Worm (Caenorhabditis elegans) whole organism, L2 larva: Measurements from ENCODE around the gene F11D11.6.

Source experiments
- C34F6.9 ChIP-seq: fragments of 150-350 bp; optimal IDR thresholded peaks from 2 replicates; lab custom pipeline; 2014; ENCODE audit warnings: missing biosample characterization, missing genetic modification characterization
- blmp-1 ChIP-seq: sonication (generic microtip); optimal IDR thresholded peaks from 2 replicates; lab custom pipeline; 2017; ENCODE audit warnings: missing genetic modification characterization, mild to moderate bottlenecking, missing compliant biosample characterization, antibody characterized with exemption, moderate library complexity; ENCODE audit not compliant: insufficient read depth
- ceh-82 ChIP-seq: fragments of 150-350 bp; optimal IDR thresholded peaks from 2 replicates; lab custom pipeline; 2014; ENCODE audit warnings: missing biosample characterization, missing genetic modification characterization
- crh-2 ChIP-seq: sonication (generic microtip); optimal IDR thresholded peaks from 2 replicates; lab custom pipeline; 2017; ENCODE audit warnings: missing biosample characterization, missing genetic modification characterization
- dmd-4 ChIP-seq: sonication (generic microtip); optimal IDR thresholded peaks from 2 replicates; lab custom pipeline; 2017; ENCODE audit warnings: missing biosample characterization, missing genetic modification characterization
- elt-1 ChIP-seq: fragments of 150-350 bp; optimal IDR thresholded peaks from 2 replicates; lab custom pipeline; 2014; ENCODE audit warnings: missing biosample characterization, missing genetic modification characterization
- elt-3 ChIP-seq: sonication (generic microtip); optimal IDR thresholded peaks from 2 replicates; lab custom pipeline; 2017; ENCODE audit warnings: missing biosample characterization, missing genetic modification characterization
- lin-39 ChIP-seq: fragments of 150-350 bp; optimal IDR thresholded peaks from 2 replicates; lab custom pipeline; 2014; ENCODE audit warnings: missing biosample characterization, missing genetic modification reagents, missing genetic modification characterization
- lsy-2 ChIP-seq, 2 experiments: fragments of 150-350 bp in 1 of 2; sonication (generic microtip) in 1 of 2; optimal IDR thresholded peaks; 2 replicates each; lab custom pipeline; 2014 to 2017; ENCODE audit warnings: missing biosample characterization in 2 of 2, missing genetic modification characterization in 2 of 2
- mbf-1 ChIP-seq: sonication (generic microtip); optimal IDR thresholded peaks from 2 replicates; lab custom pipeline; 2017; ENCODE audit warnings: missing biosample characterization, missing genetic modification characterization
- mdl-1 ChIP-seq, 2 experiments: fragments of 150-350 bp in 1 of 2; sonication (generic microtip) in 1 of 2; optimal IDR thresholded peaks; 2 replicates each; lab custom pipeline; 2017; ENCODE audit warnings: missing biosample characterization in 2 of 2, missing genetic modification characterization in 2 of 2
- nhr-12 ChIP-seq: fragments of 150-350 bp; optimal IDR thresholded peaks from 2 replicates; lab custom pipeline; 2014; ENCODE audit warnings: missing biosample characterization, missing genetic modification characterization
- nhr-6 ChIP-seq: fragments of 150-350 bp; optimal IDR thresholded peaks from 2 replicates; lab custom pipeline; 2014; ENCODE audit warnings: missing biosample characterization, missing genetic modification characterization
- snpc-4 ChIP-seq: fragments of 150-350 bp; optimal IDR thresholded peaks from 2 replicates; lab custom pipeline; 2014; ENCODE audit warnings: missing biosample characterization, missing genetic modification characterization
- ztf-11 ChIP-seq: sonication (generic microtip); optimal IDR thresholded peaks from 2 replicates; lab custom pipeline; 2017; ENCODE audit warnings: missing biosample characterization, missing genetic modification characterization
- ztf-4 ChIP-seq: fragments of 150-350 bp; optimal IDR thresholded peaks from 2 replicates; lab custom pipeline; 2014; ENCODE audit warnings: missing biosample characterization, missing genetic modification characterization

Gene F11D11.6

DNA sequence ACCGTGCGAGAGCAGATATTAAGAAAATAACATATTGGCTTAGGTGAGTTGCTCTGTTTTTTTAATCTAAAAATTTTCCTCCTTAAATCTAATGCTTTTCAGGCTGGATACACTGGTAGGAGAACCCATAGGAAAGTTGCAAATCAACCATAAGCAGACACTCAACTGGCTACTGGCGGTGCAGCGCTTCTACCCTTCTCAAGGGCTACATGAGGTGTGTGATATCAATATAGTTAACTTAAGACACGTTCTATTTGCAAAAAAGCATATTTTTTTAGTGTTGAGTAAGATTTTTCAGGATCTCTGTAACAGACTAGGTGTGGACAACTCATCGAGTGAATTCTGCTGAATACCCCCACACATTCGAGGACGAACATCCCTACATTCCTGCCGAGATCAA lies 44.9 kb downstream of the F11D11.6 start:
- no peak for TF ChIP-seq nhr-6 (tag; lab: Kevin White, UChicago)
- TF ChIP-seq ceh-82 (tag; lab: Kevin White, UChicago) = no peak
- no peak for TF ChIP-seq mdl-1 (tag; optimal IDR thresholded peaks at IDR 0.05; lab: Kevin White, UChicago)
- no peak for TF ChIP-seq lin-39 (tag; lab: Kevin White, UChicago)

DNA sequence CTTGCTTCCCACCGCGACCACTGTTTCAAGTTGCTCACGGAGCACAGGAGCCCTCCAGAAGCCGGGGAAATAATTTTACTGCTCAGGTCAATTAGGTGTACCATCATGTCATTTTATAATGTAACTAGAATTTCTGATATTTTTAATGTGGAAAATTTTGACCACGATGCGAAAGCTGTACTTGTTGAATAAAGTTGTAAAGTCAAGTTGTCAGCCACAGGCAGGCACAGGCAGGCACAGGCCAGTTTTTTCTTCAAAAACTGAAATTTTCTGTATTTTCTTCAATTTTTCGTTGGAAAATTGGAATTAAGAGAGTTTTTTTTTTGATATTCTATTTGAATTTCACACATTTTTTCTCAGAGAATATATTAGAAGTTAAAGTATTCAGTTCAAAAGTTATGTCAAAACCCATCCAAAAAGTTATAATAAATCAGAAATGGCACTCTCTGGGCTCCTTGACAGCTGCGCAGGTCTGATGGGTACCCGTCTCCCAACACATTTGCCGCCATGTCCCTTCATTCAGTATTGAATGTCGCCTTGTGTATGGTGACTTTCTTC lies 46.8 kb downstream of the F11D11.6 start, which contains the start of gene Y17D7C.1:
Gene Y17D7C.1 (plus strand): TSS at position 508 of the 558 bp plus-strand sequence.
- TF ChIP-seq blmp-1 (no peak), dmd-4 (no peak), snpc-4 (no peak), crh-2 (tag; lab: Kevin White, UChicago) (no peak)

DNA sequence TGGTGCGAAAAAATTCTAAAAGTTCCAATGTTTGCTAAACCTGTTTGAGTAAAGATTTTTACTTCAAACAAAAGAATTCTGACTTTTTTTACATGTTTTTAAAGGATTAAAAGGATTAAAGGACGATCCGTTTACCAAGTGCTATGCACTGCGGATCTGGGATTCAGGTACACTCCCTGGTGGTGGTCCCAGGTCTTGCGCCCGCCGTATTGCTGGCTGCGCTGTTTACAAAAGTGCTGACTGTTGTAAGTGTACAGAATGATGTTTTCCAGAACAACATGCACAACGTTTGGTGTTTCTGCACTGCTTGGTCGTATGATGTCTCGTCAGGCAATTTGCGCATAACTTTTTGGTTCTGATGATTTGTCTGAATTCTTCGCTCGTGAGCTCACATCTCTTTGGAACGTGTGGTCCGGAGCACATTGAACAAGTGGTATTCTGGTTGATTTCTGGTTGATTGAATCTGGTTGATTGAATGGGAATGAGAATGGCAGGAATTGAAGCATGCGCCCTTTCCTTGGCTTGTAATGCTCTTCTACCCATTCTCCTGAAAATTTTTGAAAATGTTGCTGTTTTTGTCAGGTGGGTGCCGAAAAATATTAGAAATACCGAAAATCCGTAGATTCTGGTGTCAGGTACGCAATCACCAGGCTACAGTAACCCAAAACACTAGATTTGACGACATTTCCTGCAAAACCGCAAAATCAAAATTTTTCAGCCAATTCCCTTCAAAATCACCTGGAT lies 47.4 kb downstream of the F11D11.6 start:
- TF ChIP-seq blmp-1 = no peak
- TF ChIP-seq ztf-11 (tag; lab: Kevin White, UChicago) = no peak
- TF ChIP-seq C34F6.9 (tag; lab: Kevin White, UChicago) = no peak
- no peak for TF ChIP-seq mbf-1 (tag; lab: Kevin White, UChicago)
- TF ChIP-seq lsy-2 (tag; optimal IDR thresholded peaks at IDR 0.05; lab: Kevin White, UChicago) = no peak
- TF ChIP-seq elt-3 (tag; lab: Kevin White, UChicago) = no peak
- no peak for TF ChIP-seq ceh-82 (tag; lab: Kevin White, UChicago)
- no peak for TF ChIP-seq elt-1 (tag; lab: Kevin White, UChicago)
- no peak for TF ChIP-seq nhr-12 (tag; lab: Kevin White, UChicago)
- no peak for TF ChIP-seq ztf-4 (tag; lab: Kevin White, UChicago)
- TF ChIP-seq, all 48 proteins: peak for 0
